Fruit fly (Drosophila melanogaster) whole organism, adult: Measurements from ENCODE around the gene CG14535.
A peak's percentile ranks its signal among the peaks of the same experiment; 100 is the strongest.

Experiments used
- CG11617 ChIP-seq: fragments of 200-800 bp; sonication (Bioruptor generic); optimal IDR thresholded peaks from 2 replicates; lab custom pipeline; 2017; ENCODE audit warnings: mild to moderate bottlenecking, missing biosample characterization, missing genetic modification reagents, missing genetic modification characterization
- CG12768 ChIP-seq: fragments of 200-800 bp; sonication (Bioruptor generic); optimal IDR thresholded peaks from 2 replicates; lab custom pipeline; 2017; ENCODE audit warnings: missing biosample characterization, missing genetic modification characterization, mild to moderate bottlenecking, moderate library complexity, missing genetic modification reagents
- CG14711 ChIP-seq: fragments of 200-800 bp; sonication (Bioruptor generic); optimal IDR thresholded peaks from 2 replicates; lab custom pipeline; 2018; ENCODE audit warnings: missing biosample characterization, mild to moderate bottlenecking, missing genetic modification characterization, moderate library complexity
- CG1620 ChIP-seq: fragments of 200-800 bp; sonication (Bioruptor generic); optimal IDR thresholded peaks from 2 replicates; lab custom pipeline; 2016; ENCODE audit warnings: missing biosample characterization, missing genetic modification characterization
- CG33017 ChIP-seq: fragments of 200-800 bp; sonication (Bioruptor generic); optimal IDR thresholded peaks from 2 replicates; lab custom pipeline; 2018; ENCODE audit warnings: missing biosample characterization, mild to moderate bottlenecking, missing genetic modification characterization, moderate library complexity
- CG5204 ChIP-seq: fragments of 200-800 bp; sonication (Bioruptor generic); optimal IDR thresholded peaks from 2 replicates; lab custom pipeline; 2016; ENCODE audit warnings: missing biosample characterization, missing genetic modification characterization
- CG7045 ChIP-seq: fragments of 200-800 bp; sonication (Bioruptor generic); optimal IDR thresholded peaks from 2 replicates; lab custom pipeline; 2017; ENCODE audit warnings: missing biosample characterization, mild to moderate bottlenecking, missing genetic modification characterization
- CG7101 ChIP-seq: fragments of 200-800 bp; sonication (Bioruptor generic); optimal IDR thresholded peaks from 2 replicates; lab custom pipeline; 2018; ENCODE audit warnings: missing biosample characterization, mild to moderate bottlenecking, missing genetic modification characterization, moderate library complexity
- Clk ChIP-seq: fragments of 200-800 bp; sonication (Bioruptor generic); optimal IDR thresholded peaks from 2 replicates; lab custom pipeline; 2017; ENCODE audit warnings: missing biosample characterization, missing genetic modification characterization
- Crg-1 ChIP-seq: fragments of 200-800 bp; sonication (Bioruptor generic); optimal IDR thresholded peaks from 2 replicates; lab custom pipeline; 2016; ENCODE audit warnings: missing biosample characterization, missing genetic modification characterization
- Hr96 ChIP-seq: fragments of 200-800 bp; sonication (Bioruptor generic); optimal IDR thresholded peaks from 2 replicates; lab custom pipeline; 2016; ENCODE audit warnings: missing biosample characterization, missing genetic modification characterization
- Mnt ChIP-seq: fragments of 200-800 bp; sonication (Bioruptor generic); optimal IDR thresholded peaks from 2 replicates; lab custom pipeline; 2016; ENCODE audit warnings: missing biosample characterization, mild to moderate bottlenecking, missing genetic modification characterization
- bab1 ChIP-seq: fragments of 200-800 bp; sonication (Bioruptor generic); optimal IDR thresholded peaks from 3 replicates; lab custom pipeline; 2019; ENCODE audit warnings: missing biosample characterization, mild to moderate bottlenecking, missing genetic modification characterization, moderate library complexity
- cic ChIP-seq: fragments of 200-800 bp; sonication (Bioruptor generic); optimal IDR thresholded peaks from 2 replicates; lab custom pipeline; 2017; ENCODE audit warnings: missing biosample characterization, mild to moderate bottlenecking, missing genetic modification characterization, moderate library complexity
- cnc ChIP-seq, 2 experiments: fragments of >200 bp; optimal IDR thresholded peaks; 2 replicates each; lab custom pipeline; 2017
- kay ChIP-seq: fragments of 200-800 bp; sonication (Bioruptor generic); peaks from one replicate; lab custom pipeline; 2016; ENCODE audit warnings: missing biosample characterization, missing genetic modification characterization, borderline replicate concordance
- ovo ChIP-seq: fragments of 200-800 bp; sonication (Bioruptor generic); optimal IDR thresholded peaks from 2 replicates; lab custom pipeline; 2016; ENCODE audit warnings: missing biosample characterization, missing genetic modification characterization
- pad ChIP-seq: fragments of 200-800 bp; sonication (Bioruptor generic); optimal IDR thresholded peaks from 3 replicates; lab custom pipeline; 2017; ENCODE audit warnings: missing biosample characterization, missing genetic modification characterization, mild to moderate bottlenecking, moderate library complexity, missing genetic modification reagents
- tj ChIP-seq: fragments of 200-800 bp; sonication (Bioruptor generic); optimal IDR thresholded peaks from 3 replicates; lab custom pipeline; 2017; ENCODE audit warnings: missing biosample characterization, mild to moderate bottlenecking, missing genetic modification characterization, moderate library complexity
- toe ChIP-seq: fragments of 200-800 bp; sonication (Bioruptor generic); optimal IDR thresholded peaks from 2 replicates; lab custom pipeline; 2016; ENCODE audit warnings: missing biosample characterization, missing genetic modification characterization

CG14535 gene

DNA sequence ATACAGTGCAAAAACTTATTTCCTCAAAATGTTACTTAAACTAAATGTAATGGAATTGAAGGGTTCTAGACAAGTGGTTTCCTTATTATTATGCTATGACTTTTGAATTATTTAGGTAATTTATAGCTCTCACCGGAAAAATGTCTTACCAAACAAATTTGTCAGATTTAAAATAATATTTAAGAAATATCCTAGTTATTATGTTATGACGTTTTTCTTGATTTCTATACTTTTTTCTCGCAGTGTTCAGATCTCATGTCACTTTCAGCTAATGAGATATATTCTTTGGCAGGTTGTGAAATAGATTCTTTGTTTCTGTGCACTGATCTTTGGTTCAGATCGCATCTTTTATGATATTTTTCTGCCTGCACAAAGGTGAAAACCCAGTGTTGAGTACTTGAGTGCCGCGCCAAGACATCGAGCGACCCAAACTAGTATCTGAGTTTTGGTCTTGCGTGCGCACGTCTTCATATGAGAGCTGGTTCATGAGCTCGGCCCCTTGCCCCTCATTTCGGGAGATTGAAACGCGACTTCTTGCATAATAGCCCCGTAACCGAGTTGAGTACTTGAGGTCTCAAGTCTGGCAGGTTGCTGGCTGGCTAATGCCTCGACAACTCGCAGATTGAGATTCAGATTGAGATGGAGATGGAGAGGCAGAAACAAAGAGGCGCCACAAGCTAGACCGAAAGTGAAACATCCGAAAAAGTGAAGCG lies 21.4 kb upstream of the CG14535 start:
- TF ChIP-seq toe (GFP tag; lab: Kevin White, UChicago) (no peak), Hr96 (GFP tag; lab: Kevin White, UChicago) (no peak), CG14711 (tag; lab: Kevin White, UChicago) (no peak), CG33017 (no peak), CG7045 (GFP tag; lab: Kevin White, UChicago) (no peak), bab1 (GFP tag; lab: Kevin White, UChicago) (no peak)

DNA sequence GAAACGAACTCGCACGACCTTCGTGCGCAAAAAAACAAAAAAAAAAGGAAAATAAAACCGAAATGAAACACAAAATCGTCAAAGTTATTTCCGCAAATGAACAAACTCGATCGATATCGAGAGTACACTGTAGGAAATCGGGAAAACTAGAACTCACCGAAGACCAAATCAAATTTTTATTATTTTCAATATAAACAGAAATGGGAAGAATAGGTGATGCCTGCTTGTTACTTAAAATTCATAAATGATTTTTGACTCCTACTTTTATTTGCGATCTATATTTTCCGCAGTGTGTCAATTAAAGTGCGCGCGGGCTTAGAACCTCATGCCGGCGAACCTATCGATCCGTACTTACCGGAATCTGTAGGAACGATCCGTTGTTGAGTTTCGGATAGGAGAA lies 20.4 kb upstream of the CG14535 start:
- no peak for TF ChIP-seq CG12768
- no peak for TF ChIP-seq CG33017
- TF ChIP-seq Mnt: no peak
- TF ChIP-seq toe (GFP tag; lab: Kevin White, UChicago): no peak
- TF ChIP-seq CG7101 (tag; lab: Kevin White, UChicago): no peak
- TF ChIP-seq ovo: no peak
- TF ChIP-seq CG11617: no peak
- TF ChIP-seq CG14711 (tag; lab: Kevin White, UChicago): no peak
- no peak for TF ChIP-seq cnc (optimal IDR thresholded peaks at IDR 0.05; lab: Kevin White, UChicago)
- no peak for TF ChIP-seq Crg-1 (GFP tag; lab: Kevin White, UChicago)
- TF ChIP-seq cic: no peak
- TF ChIP-seq pad (GFP tag; lab: Kevin White, UChicago): no peak
- no peak for TF ChIP-seq CG7045 (GFP tag; lab: Kevin White, UChicago)

DNA sequence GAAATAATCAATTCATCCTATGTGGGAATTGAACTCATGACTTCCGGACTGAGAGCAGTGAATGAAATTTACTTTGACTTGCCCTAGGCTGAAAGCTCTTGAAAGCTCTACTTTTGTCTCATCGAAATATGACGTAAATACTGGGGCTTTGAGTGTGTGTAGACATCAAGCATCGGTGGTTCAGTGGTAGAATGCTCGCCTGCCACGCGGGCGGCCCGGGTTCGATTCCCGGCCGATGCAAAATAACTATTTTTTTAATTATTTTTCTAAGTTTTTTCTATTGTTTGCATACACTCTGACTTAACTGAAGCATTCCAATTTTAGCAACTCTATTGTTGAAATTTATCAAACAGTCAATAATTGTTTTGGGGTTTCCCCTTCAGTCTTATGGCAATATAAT lies 17.4 kb upstream of the CG14535 start:
- no peak for TF ChIP-seq Mnt
- no peak for TF ChIP-seq pad (GFP tag; lab: Kevin White, UChicago)
- TF ChIP-seq CG1620 (GFP tag; lab: Kevin White, UChicago): no peak
- no peak for TF ChIP-seq CG14711 (tag; lab: Kevin White, UChicago)
- TF ChIP-seq ovo: no peak
- no peak for TF ChIP-seq CG7045 (GFP tag; lab: Kevin White, UChicago)
- no peak for TF ChIP-seq CG5204 (GFP tag; lab: Kevin White, UChicago)
- no peak for TF ChIP-seq CG7101 (tag; lab: Kevin White, UChicago)
- TF ChIP-seq toe (GFP tag; lab: Kevin White, UChicago): no peak
- no peak for TF ChIP-seq kay (GFP tag; lab: Kevin White, UChicago)
- TF ChIP-seq CG11617: no peak
- no peak for TF ChIP-seq CG33017
- no peak for TF ChIP-seq cic
- no peak for TF ChIP-seq tj (GFP tag; lab: Kevin White, UChicago)
- TF ChIP-seq Crg-1 (GFP tag; lab: Kevin White, UChicago): no peak
- TF ChIP-seq CG12768: no peak
- no peak for TF ChIP-seq Hr96 (GFP tag; lab: Kevin White, UChicago)
- TF ChIP-seq Clk (GFP tag; lab: Kevin White, UChicago): no peak

DNA sequence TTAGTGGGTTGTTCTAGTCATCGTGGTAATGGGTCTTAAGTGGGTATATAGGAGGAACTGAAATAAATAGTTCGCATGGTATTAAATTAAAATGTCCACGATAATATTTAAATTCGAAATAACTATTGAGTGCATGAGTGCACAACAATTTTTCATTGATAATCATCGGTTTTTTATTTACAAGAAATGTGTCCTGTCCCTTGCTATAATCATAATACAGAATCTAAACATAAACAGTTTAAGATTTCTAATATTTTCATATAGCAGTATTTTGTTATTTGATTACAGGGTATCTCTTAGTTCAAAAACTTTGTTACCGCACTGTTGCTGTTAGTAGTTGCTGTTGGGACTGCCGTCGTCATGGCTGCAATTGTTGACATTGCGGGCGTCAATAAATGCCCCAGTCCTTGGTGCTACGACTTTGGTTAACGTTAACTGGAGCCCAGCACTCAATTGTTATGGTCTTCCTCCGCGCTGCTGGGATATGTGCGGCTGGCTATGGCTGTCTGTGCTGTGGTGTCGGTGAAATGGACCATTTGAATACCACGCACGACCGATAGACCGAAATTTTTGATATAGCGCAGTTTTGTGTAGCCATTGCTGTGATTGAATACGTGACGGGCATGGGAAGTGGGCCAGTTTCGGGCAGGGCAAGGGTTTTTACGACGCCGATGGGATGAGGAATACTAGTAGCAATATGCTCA lies 16.7 kb upstream of the CG14535 start:
- peak; percentile 5 for TF ChIP-seq CG5204 (GFP tag; lab: Kevin White, UChicago)
- TF ChIP-seq CG11617: no peak
- TF ChIP-seq bab1 (GFP tag; lab: Kevin White, UChicago): no peak
- no peak for TF ChIP-seq Mnt
- TF ChIP-seq CG7045 (GFP tag; lab: Kevin White, UChicago): no peak
- TF ChIP-seq pad (GFP tag; lab: Kevin White, UChicago): no peak

DNA sequence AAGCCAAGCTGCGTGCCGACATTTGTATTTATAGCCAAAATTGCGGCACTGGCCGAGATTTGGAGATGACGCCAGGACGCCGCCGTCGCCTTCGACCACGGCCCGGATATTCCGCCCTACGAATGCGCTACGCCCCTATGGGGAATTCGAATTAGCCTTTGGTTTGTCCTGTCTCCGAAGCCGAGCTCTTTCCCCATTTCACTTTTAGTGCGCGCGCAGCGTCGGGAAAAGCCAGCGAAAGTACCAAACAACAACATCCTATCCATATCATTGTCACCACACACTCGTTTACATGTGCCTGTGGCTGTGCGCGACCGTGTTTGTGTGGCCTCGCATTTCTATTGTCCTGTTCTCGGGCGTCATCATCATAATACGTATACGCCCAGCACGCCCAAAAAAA lies 16.1 kb upstream of the CG14535 start, which contains the start of gene Proc:
Gene Proc, minus strand, starts transcription at position 101 of the 400 bp plus-strand sequence.
- TF ChIP-seq CG12768 (no peak), Clk (GFP tag; lab: Kevin White, UChicago) (no peak), CG33017 (no peak), Hr96 (GFP tag; lab: Kevin White, UChicago) (no peak)

DNA sequence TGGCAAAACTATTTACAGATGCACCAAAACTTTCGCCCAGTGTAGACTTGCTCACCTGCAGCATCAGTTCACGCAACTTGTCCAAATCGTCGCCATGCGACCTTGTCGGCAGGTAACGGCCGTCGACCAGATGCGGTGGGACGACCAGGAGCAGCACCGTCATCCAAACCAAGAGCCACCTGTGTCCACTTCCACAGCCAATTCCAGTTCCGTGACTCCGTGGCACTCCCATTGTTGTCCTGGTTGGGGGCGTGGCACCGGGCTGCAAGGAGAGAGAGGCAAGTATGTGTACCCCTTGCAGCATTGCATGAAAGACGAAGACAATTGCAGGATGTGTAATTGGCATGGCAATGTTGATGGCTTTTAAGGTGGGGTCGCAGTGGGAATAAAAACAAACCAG lies 14.9 kb upstream of the CG14535 start:
- TF ChIP-seq pad (GFP tag; lab: Kevin White, UChicago) (no peak), kay (GFP tag; lab: Kevin White, UChicago) (no peak), CG7101 (tag; lab: Kevin White, UChicago) (no peak), bab1 (GFP tag; lab: Kevin White, UChicago) (no peak), tj (GFP tag; lab: Kevin White, UChicago) (no peak), CG33017 (no peak), Hr96 (GFP tag; lab: Kevin White, UChicago) (no peak), CG11617 (no peak), cic (no peak), CG5204 (GFP tag; lab: Kevin White, UChicago) (no peak), CG1620 (GFP tag; lab: Kevin White, UChicago) (no peak), CG12768 (no peak), CG14711 (tag; lab: Kevin White, UChicago) (no peak), ovo (no peak), Mnt (no peak), Clk (GFP tag; lab: Kevin White, UChicago) (no peak), cnc (optimal IDR thresholded peaks at IDR 0.05; lab: Kevin White, UChicago) (no peak), toe (GFP tag; lab: Kevin White, UChicago) (no peak), CG7045 (GFP tag; lab: Kevin White, UChicago) (no peak), Crg-1 (GFP tag; lab: Kevin White, UChicago) (no peak)
